Worm (Caenorhabditis elegans): Measurements from ENCODE around the gene mel-32.

The mel-32 gene

DNA sequence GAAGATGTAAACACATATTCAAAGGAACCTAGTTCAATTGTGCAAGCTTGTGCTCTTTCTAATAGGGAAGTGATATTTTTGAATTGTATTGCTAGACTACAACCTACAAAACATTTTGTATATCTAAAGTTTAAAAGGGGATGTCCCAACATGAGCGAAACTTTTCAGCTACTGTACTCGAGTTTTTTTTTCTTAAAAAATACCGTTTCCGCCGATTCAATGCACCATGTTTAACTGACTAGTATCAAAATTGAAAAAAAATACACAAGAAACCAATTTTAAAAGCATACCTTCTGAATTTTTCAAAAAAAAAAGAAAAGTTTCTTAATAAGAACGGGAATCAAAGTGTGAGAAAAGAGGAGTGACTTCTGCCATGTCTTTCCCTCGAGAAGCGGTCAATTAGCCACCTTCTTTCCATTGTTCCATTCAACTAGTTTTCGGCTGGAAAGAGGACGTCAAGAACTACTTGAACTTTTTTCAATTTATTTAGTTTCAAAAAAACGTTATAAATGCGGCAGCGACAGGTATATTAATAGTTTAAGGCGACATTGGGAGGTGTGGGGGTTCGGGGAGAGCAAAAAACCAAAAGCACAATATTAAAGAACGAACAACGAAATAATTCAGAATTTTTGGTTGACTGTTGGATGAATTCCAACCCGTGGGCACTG, 27.4 kb downstream of the mel-32 start, which contains the start of gene nas-4 (continued):
- TF ChIP-seq rbr-2 (tag; optimal IDR thresholded peaks at IDR 0.05) = no peak

ce11 chrIII:6411914-6412313, 30.9 kb downstream of the mel-32 start, which contains the start of gene C05D11.5:
C05D11.5 (minus strand) TSS chrIII:6412014.
- no peak for TF ChIP-seq nhr-41 (GFP tag; IDR thresholded peaks at IDR 0.05)
- no peak for TF ChIP-seq Y48G9A.11 (GFP tag; IDR thresholded peaks at IDR 0.05)
- TF ChIP-seq snpc-1.2 (GFP tag; IDR thresholded peaks at IDR 0.05) = no peak
- TF ChIP-seq ceh-62 (tag; optimal IDR thresholded peaks at IDR 0.05) = no peak
- no peak for TF ChIP-seq ceh-32 (tag; optimal IDR thresholded peaks at IDR 0.05; ENCODE audit: poor library complexity)
- no peak for TF ChIP-seq nhr-42 (GFP tag; IDR thresholded peaks at IDR 0.05)
- TF ChIP-seq lin-29 (GFP tag; IDR thresholded peaks at IDR 0.05) = no peak
- TF ChIP-seq egl-27 (tag; optimal IDR thresholded peaks at IDR 0.05) = no peak
- no peak for TF ChIP-seq ctbp-1 (GFP tag; IDR thresholded peaks at IDR 0.05)
- no peak for TF ChIP-seq ama-1 (optimal IDR thresholded peaks at IDR 0.05)
- no peak for TF ChIP-seq D1046.2 (GFP tag; IDR thresholded peaks at IDR 0.05)
- no peak for TF ChIP-seq nhr-102 (tag; optimal IDR thresholded peaks at IDR 0.05)

ce11 chrIII:6411430-6411829, 31.4 kb downstream of the mel-32 start:
- TF ChIP-seq nhr-102 (tag; optimal IDR thresholded peaks at IDR 0.05) (no peak), fos-1 (tag; optimal IDR thresholded peaks at IDR 0.05) (no peak), gei-8 (GFP tag; optimal IDR thresholded peaks at IDR 0.05) (no peak), lsy-2 (tag; optimal IDR thresholded peaks at IDR 0.05) (peak in 1 of 2 experiments; percentile 16), dmd-6 (GFP tag; IDR thresholded peaks at IDR 0.05) (peak; percentile 15; the same call in 1 of the 2 replicates), dve-1 (tag; optimal IDR thresholded peaks at IDR 0.05; ENCODE audit: insufficient read depth) (peak; percentile 24), ceh-44 (GFP tag; IDR thresholded peaks at IDR 0.05) (no peak), Y105C5A.15 (GFP tag; IDR thresholded peaks at IDR 0.05) (no peak), nhr-48 (tag; optimal IDR thresholded peaks at IDR 0.05) (no peak), nhr-77 (tag; optimal IDR thresholded peaks at IDR 0.05) (no peak), pqm-1 (tag; optimal IDR thresholded peaks at IDR 0.05) (no peak), duxl-1 (tag; optimal IDR thresholded peaks at IDR 0.05; ENCODE audit: poor library complexity) (no peak), zip-11 (GFP tag; IDR thresholded peaks at IDR 0.05) (no peak), hif-1 (tag; optimal IDR thresholded peaks at IDR 0.05) (no peak), D1046.2 (GFP tag; IDR thresholded peaks at IDR 0.05) (no peak), nhr-76 (tag; optimal IDR thresholded peaks at IDR 0.05) (no peak), ceh-32 (tag; optimal IDR thresholded peaks at IDR 0.05; ENCODE audit: poor library complexity) (no peak), ama-1 (optimal IDR thresholded peaks at IDR 0.05) (no peak), ztf-11 (tag; optimal IDR thresholded peaks at IDR 0.05) (no peak), nhr-28 (tag; optimal IDR thresholded peaks at IDR 0.05) (peak; percentile 36), cey-2 (tag; optimal IDR thresholded peaks at IDR 0.05; ENCODE audit: borderline replicate concordance, insufficient read depth) (no peak), skn-1 (tag; optimal IDR thresholded peaks at IDR 0.05) (no peak), nhr-41 (GFP tag; IDR thresholded peaks at IDR 0.05) (no peak), R02D3.7 (tag; optimal IDR thresholded peaks at IDR 0.05) (peak; percentile 14), daf-16 (GFP tag; optimal IDR thresholded peaks at IDR 0.05) (no peak), daf-16 (tag; optimal IDR thresholded peaks at IDR 0.05) (no peak), mep-1 (tag; optimal IDR thresholded peaks at IDR 0.05) (no peak), ceh-82 (tag; optimal IDR thresholded peaks at IDR 0.05) (no peak), tra-1 (GFP tag; IDR thresholded peaks at IDR 0.05) (no peak), T20F7.1 (GFP tag; optimal IDR thresholded peaks at IDR 0.05) (peak; percentile 35), spr-3 (GFP tag; optimal IDR thresholded peaks at IDR 0.05) (no peak)
